Worm (Caenorhabditis elegans): Measurements from ENCODE around the gene C07D10.1.

Gene C07D10.1

ce11 chrII:7353027-7353426 is 45.8 kb upstream of the C07D10.1 start (continued):
- TF ChIP-seq snpc-4 (GFP tag; optimal IDR thresholded peaks at IDR 0.05) (peak; percentile 3), snpc-4 (tag; optimal IDR thresholded peaks at IDR 0.05) (peak in 1 of 4 experiments; percentile 8), egrh-3 (GFP tag; IDR thresholded peaks at IDR 0.05) (peak; percentile 29; the same call in 1 of the 2 replicates), mcd-1 (GFP tag; IDR thresholded peaks at IDR 0.05) (peak; percentile 69), F49E8.2 (tag; optimal IDR thresholded peaks at IDR 0.05; ENCODE audit: insufficient read depth) (peak; percentile 50), B0019.2 (GFP tag; conservative IDR thresholded peaks at IDR 0.05) (no peak), rcor-1 (GFP tag; IDR thresholded peaks at IDR 0.05) (peak; percentile 65), ztf-18 (tag; optimal IDR thresholded peaks at IDR 0.05) (peak; percentile 30), hsf-1 (GFP tag; IDR thresholded peaks at IDR 0.05) (peak; percentile 23; the same call in 1 of the 2 replicates), efl-1 (GFP tag; optimal IDR thresholded peaks at IDR 0.05) (peak; percentile 73), ztf-28 (GFP tag; IDR thresholded peaks at IDR 0.05) (no peak), K12H6.12 (tag; optimal IDR thresholded peaks at IDR 0.05) (no peak), tbp1 (GFP tag; optimal IDR thresholded peaks at IDR 0.05) (no peak), attf-5 (GFP tag; optimal IDR thresholded peaks at IDR 0.05) (no peak), mes-4 (tag; optimal IDR thresholded peaks at IDR 0.05) (no peak), ceh-58 (GFP tag; IDR thresholded peaks at IDR 0.05) (no peak), lir-1 (GFP tag; conservative IDR thresholded peaks at IDR 0.05) (no peak), pbrm-1 (GFP tag; IDR thresholded peaks at IDR 0.05) (0 out of 2 replicates have a peak, but pooled peaks have one; percentile 16), Y79H2A.3 (GFP tag; conservative IDR thresholded peaks at IDR 0.05) (no peak), lsl-1 (GFP tag; optimal IDR thresholded peaks at IDR 0.05) (peak; percentile 65), fkh-3 (tag; optimal IDR thresholded peaks at IDR 0.05) (no peak), B0261.1 (tag; optimal IDR thresholded peaks at IDR 0.05) (no peak), hmg-20 (GFP tag; IDR thresholded peaks at IDR 0.05) (no peak), madf-6 (GFP tag; IDR thresholded peaks at IDR 0.05) (peak; percentile 79), F57C9.4 (tag; optimal IDR thresholded peaks at IDR 0.05) (no peak), dox-1 (GFP tag; IDR thresholded peaks at IDR 0.05) (peak; percentile 33; the same call in 1 of the 2 replicates), aptf-2 (GFP tag; conservative IDR thresholded peaks at IDR 0.05) (0 out of 2 replicates have a peak, but pooled peaks have one; percentile 22), B0035.1 (tag; optimal IDR thresholded peaks at IDR 0.05) (no peak), ceh-27 (GFP tag; optimal IDR thresholded peaks at IDR 0.05) (no peak), madf-8 (GFP tag; conservative IDR thresholded peaks at IDR 0.05) (peak; percentile 56; the same call in 1 of the 2 replicates), F39B2.1 (GFP tag; IDR thresholded peaks at IDR 0.05) (no peak), ZK185.1 (tag; optimal IDR thresholded peaks at IDR 0.05; ENCODE audit: poor library complexity, severe bottlenecking) (no peak), dpl-1 (GFP tag; optimal IDR thresholded peaks at IDR 0.05) (peak; percentile 40), F33H1.4 (GFP tag; IDR thresholded peaks at IDR 0.05) (peak; percentile 76), hmg-1.2 (GFP tag; IDR thresholded peaks at IDR 0.05) (peak; percentile 30; the same call in 1 of the 2 replicates), F22D6.2 (tag; optimal IDR thresholded peaks at IDR 0.05) (no peak)

DNA sequence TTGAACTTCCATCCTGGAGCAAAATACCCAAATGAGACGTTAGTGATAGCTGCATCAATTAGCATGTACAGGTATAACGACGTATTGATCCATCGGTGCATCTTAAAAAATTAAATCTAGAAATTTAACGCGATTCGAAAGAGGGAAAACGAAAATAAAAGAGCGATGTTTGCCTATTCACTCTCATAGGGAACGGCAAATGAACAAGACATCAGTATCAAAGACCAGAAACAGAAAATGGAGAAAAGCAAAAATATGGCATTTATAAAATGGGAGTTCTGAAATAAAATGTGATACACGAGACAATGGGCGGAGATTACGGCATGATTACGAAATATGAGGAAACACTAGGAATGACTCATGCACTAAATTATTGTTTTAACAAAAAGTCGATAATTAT is 42.5 kb upstream of the C07D10.1 start, which contains the start of gene haf-2:
haf-2 (minus strand) TSS at position 101 of the 400 bp plus-strand sequence.
- TF ChIP-seq cebp-1 (GFP tag; IDR thresholded peaks at IDR 0.05) (no peak), cebp-1 (tag; optimal IDR thresholded peaks at IDR 0.05) (peak; percentile 87), ZK185.1 (tag; optimal IDR thresholded peaks at IDR 0.05; ENCODE audit: poor library complexity, severe bottlenecking) (no peak)
